Fruit fly (Drosophila melanogaster) whole organism, embryonic: Measurements from ENCODE around the gene CG7945.
A peak's percentile ranks its signal among the peaks of the same experiment; 100 is the strongest.

Source experiments
- Atf3 ChIP-seq: fragments of 200-800 bp; sonication (Bioruptor generic); optimal IDR thresholded peaks from 3 replicates; lab custom pipeline; 2016; ENCODE audit warnings: missing biosample characterization, missing genetic modification characterization
- CG10431 ChIP-seq: fragments of 200-800 bp; sonication (Bioruptor generic); optimal IDR thresholded peaks from 3 replicates; lab custom pipeline; 2018; ENCODE audit warnings: missing biosample characterization, mild to moderate bottlenecking, missing genetic modification characterization
- CG12769 ChIP-seq: fragments of 200-800 bp; sonication (Bioruptor generic); optimal IDR thresholded peaks from 2 replicates; lab custom pipeline; 2019; ENCODE audit warnings: missing biosample characterization, mild to moderate bottlenecking, missing genetic modification characterization, moderate library complexity
- CG15073 ChIP-seq: fragments of 200-800 bp; sonication (Bioruptor generic); optimal IDR thresholded peaks from 2 replicates; lab custom pipeline; 2016; ENCODE audit warnings: missing biosample characterization, missing genetic modification characterization
- CG15269 ChIP-seq: fragments of 200-800 bp; sonication (Bioruptor generic); optimal IDR thresholded peaks from 2 replicates; lab custom pipeline; 2018; ENCODE audit warnings: missing biosample characterization, mild to moderate bottlenecking, missing genetic modification characterization, moderate library complexity
- CG17361 ChIP-seq: fragments of 200-800 bp; sonication (Bioruptor generic); IDR thresholded peaks from 3 replicates; pipeline ENCODE4 v1.3.6; 2022; ENCODE audit warnings: missing biosample characterization, missing genetic modification characterization
- CG31441 ChIP-seq: fragments of 200-800 bp; sonication (Bioruptor generic); IDR thresholded peaks from 2 replicates; pipeline ENCODE4 v1.3.6; 2022; ENCODE audit warnings: missing biosample characterization, missing genetic modification characterization
- CG32767 ChIP-seq: fragments of 200-800 bp; sonication (Bioruptor generic); IDR thresholded peaks from 2 replicates; pipeline ENCODE4 v1.3.6; 2022; ENCODE audit warnings: missing biosample characterization, missing genetic modification characterization
- CG32772 ChIP-seq: fragments of 200-800 bp; sonication (Bioruptor generic); IDR thresholded peaks from 2 replicates; pipeline ENCODE4 v1.3.6; 2022; ENCODE audit warnings: missing biosample characterization, missing genetic modification characterization
- CG4424 ChIP-seq: fragments of 200-800 bp; sonication (Bioruptor generic); optimal IDR thresholded peaks from 3 replicates; lab custom pipeline; 2016; ENCODE audit warnings: missing biosample characterization, missing genetic modification characterization
- CG4617 ChIP-seq: fragments of 200-800 bp; sonication (Bioruptor generic); optimal IDR thresholded peaks from 3 replicates; lab custom pipeline; 2016; ENCODE audit warnings: missing biosample characterization, missing genetic modification characterization, borderline replicate concordance
- CG6254 ChIP-seq: fragments of 200-800 bp; sonication (Bioruptor generic); optimal IDR thresholded peaks from 3 replicates; lab custom pipeline; 2017; ENCODE audit warnings: mild to moderate bottlenecking, missing biosample characterization, missing genetic modification reagents, missing genetic modification characterization
- CG9932 ChIP-seq: fragments of 200-800 bp; sonication (Bioruptor generic); IDR thresholded peaks from 2 replicates; pipeline ENCODE4 v1.3.6; 2022; ENCODE audit warnings: missing biosample characterization, missing genetic modification characterization
- D ChIP-seq, 2 experiments: fragments of 200-800 bp in 1 of 2; fragments of >200 bp in 1 of 2; sonication (Bioruptor generic) in 1 of 2; optimal IDR thresholded peaks; 2 replicates in 1 of 2; 3 replicates in 1 of 2; lab custom pipeline; 2017; ENCODE audit warnings: mild to moderate bottlenecking in 1 of 2, missing biosample characterization in 1 of 2, missing genetic modification characterization in 1 of 2, missing genetic modification reagents in 1 of 2
- Dip2 ChIP-seq: fragments of 200-800 bp; sonication (Bioruptor generic); IDR thresholded peaks from 2 replicates; pipeline ENCODE4 v1.3.6; 2022; ENCODE audit warnings: missing biosample characterization, missing genetic modification characterization
- Dp ChIP-seq: fragments of 200-800 bp; sonication (Bioruptor generic); optimal IDR thresholded peaks from 2 replicates; lab custom pipeline; 2018; ENCODE audit warnings: missing biosample characterization, mild to moderate bottlenecking, missing genetic modification characterization, moderate library complexity
- Ets65A ChIP-seq: fragments of 200-800 bp; sonication (Bioruptor generic); peaks from one replicate; lab custom pipeline; 2016; ENCODE audit warnings: missing biosample characterization, missing genetic modification characterization
- GATAe ChIP-seq: fragments of 200-800 bp; sonication (Bioruptor generic); conservative IDR thresholded peaks from 2 replicates; pipeline ENCODE4 v1.3.6; 2022; ENCODE audit warnings: missing biosample characterization, missing genetic modification characterization
- Gug ChIP-seq: fragments of 200-800 bp; sonication (Bioruptor generic); IDR thresholded peaks from 4 replicates; pipeline ENCODE4 v1.3.6; 2022; ENCODE audit warnings: missing biosample characterization, missing genetic modification characterization
- HHEX ChIP-seq: fragments of 200-800 bp; sonication (Bioruptor generic); optimal IDR thresholded peaks from 3 replicates; lab custom pipeline; 2017; ENCODE audit warnings: missing biosample characterization, mild to moderate bottlenecking, missing genetic modification characterization, missing genetic modification reagents
- Kr ChIP-seq: fragments of 200-800 bp; sonication (Bioruptor generic); optimal IDR thresholded peaks from 2 replicates; lab custom pipeline; 2017; ENCODE audit warnings: missing biosample characterization, mild to moderate bottlenecking, missing genetic modification characterization
- Med ChIP-seq: fragments of 200-800 bp; sonication (Bioruptor generic); peaks from one replicate; lab custom pipeline; 2016; ENCODE audit warnings: missing biosample characterization, missing genetic modification characterization, mild to moderate bottlenecking, inconsistent platforms, moderate library complexity
- Nf-YA ChIP-seq: fragments of 200-800 bp; sonication (Bioruptor generic); IDR thresholded peaks from 2 replicates; pipeline ENCODE4 v1.3.6; 2022; ENCODE audit warnings: missing biosample characterization, missing genetic modification characterization
- Ravus ChIP-seq: fragments of 200-800 bp; sonication (Bioruptor generic); IDR thresholded peaks from 2 replicates; pipeline ENCODE4 v1.3.6; 2022; ENCODE audit warnings: missing biosample characterization, missing genetic modification characterization
- Stat92E ChIP-seq, 3 experiments: fragments of >200 bp in 2 of 3; fragments of 200-800 bp in 1 of 3; sonication (Bioruptor generic) in 1 of 3; optimal IDR thresholded peaks; 2 replicates each; lab custom pipeline; 2017 to 2019; ENCODE audit warnings: missing biosample characterization in 3 of 3, missing genetic modification characterization in 3 of 3, mild to moderate bottlenecking in 1 of 3, moderate library complexity in 1 of 3
- Taf1 ChIP-seq: fragments of 200-800 bp; sonication (Bioruptor generic); IDR thresholded peaks from 2 replicates; pipeline ENCODE4 v1.3.6; 2022; ENCODE audit warnings: missing biosample characterization, missing genetic modification characterization
- ase ChIP-seq: fragments of 200-800 bp; sonication (Bioruptor generic); IDR thresholded peaks from 3 replicates; pipeline ENCODE4 v1.3.6; 2022; ENCODE audit warnings: missing biosample characterization, missing genetic modification characterization
- bsh ChIP-seq, 2 experiments: fragments of 200-800 bp; sonication (Bioruptor generic); optimal IDR thresholded peaks; 2 replicates each; lab custom pipeline; 2017 to 2018; ENCODE audit warnings: mild to moderate bottlenecking in 2 of 2, missing biosample characterization in 2 of 2, missing genetic modification characterization in 2 of 2, moderate library complexity in 1 of 2
- chinmo ChIP-seq: fragments of 200-800 bp; sonication (Bioruptor generic); IDR thresholded peaks from 4 replicates; pipeline ENCODE4 v1.3.6; 2022; ENCODE audit warnings: missing biosample characterization, missing genetic modification characterization; ENCODE audit not compliant: partially characterized antibody
- corto ChIP-seq: fragments of 200-800 bp; sonication (Bioruptor generic); optimal IDR thresholded peaks from 2 replicates; lab custom pipeline; 2016; ENCODE audit warnings: missing biosample characterization, mild to moderate bottlenecking, missing genetic modification characterization, moderate library complexity
- exex ChIP-seq: fragments of 200-800 bp; sonication (Bioruptor generic); optimal IDR thresholded peaks from 4 replicates; lab custom pipeline; 2018; ENCODE audit warnings: missing biosample characterization, mild to moderate bottlenecking, missing genetic modification characterization, moderate library complexity
- grn ChIP-seq: fragments of 200-800 bp; sonication (Bioruptor generic); optimal IDR thresholded peaks from 3 replicates; lab custom pipeline; 2017; ENCODE audit warnings: missing biosample characterization, missing genetic modification characterization
- gsb ChIP-seq: fragments of 200-800 bp; sonication (Bioruptor generic); IDR thresholded peaks from 2 replicates; pipeline ENCODE4 v1.3.6; 2022; ENCODE audit warnings: missing biosample characterization, missing genetic modification characterization
- gsb-n ChIP-seq: fragments of 200-800 bp; sonication (Bioruptor generic); optimal IDR thresholded peaks from 3 replicates; lab custom pipeline; 2018; ENCODE audit warnings: missing biosample characterization, mild to moderate bottlenecking, missing genetic modification characterization
- h ChIP-seq: fragments of >200 bp; optimal IDR thresholded peaks from 2 replicates; lab custom pipeline; 2017
- hb ChIP-seq: fragments of 200-800 bp; sonication (Bioruptor generic); IDR thresholded peaks from 3 replicates; pipeline ENCODE4 v1.3.6; 2022; ENCODE audit warnings: missing biosample characterization, missing genetic modification characterization; ENCODE audit not compliant: partially characterized antibody
- mirr ChIP-seq: fragments of 200-800 bp; sonication (Bioruptor generic); optimal IDR thresholded peaks from 3 replicates; lab custom pipeline; 2018; ENCODE audit warnings: missing biosample characterization, mild to moderate bottlenecking, missing genetic modification characterization
- mld ChIP-seq: fragments of 200-800 bp; sonication (Bioruptor generic); IDR thresholded peaks from 3 replicates; pipeline ENCODE4 v1.3.6; 2022; ENCODE audit warnings: missing biosample characterization, missing genetic modification characterization; ENCODE audit not compliant: partially characterized antibody
- prd ChIP-seq, 3 experiments: fragments of >200 bp in 2 of 3; fragments of 200-800 bp in 1 of 3; sonication (Bioruptor generic) in 1 of 3; optimal IDR thresholded peaks in 2 of 3; IDR thresholded peaks in 1 of 3; 2 replicates in 2 of 3; 3 replicates in 1 of 3; pipeline versions ENCODE4 v1.3.6 to Lab custom; 2017 to 2022; ENCODE audit warnings: missing biosample characterization in 1 of 3, missing genetic modification characterization in 1 of 3
- pros ChIP-seq: fragments of 200-800 bp; sonication (Bioruptor generic); optimal IDR thresholded peaks from 3 replicates; lab custom pipeline; 2019; ENCODE audit warnings: missing biosample characterization, mild to moderate bottlenecking, missing genetic modification characterization, moderate library complexity
- psq ChIP-seq: fragments of 200-800 bp; sonication (Bioruptor generic); optimal IDR thresholded peaks from 2 replicates; lab custom pipeline; 2017; ENCODE audit warnings: missing biosample characterization, missing genetic modification characterization
- sc ChIP-seq, 3 experiments: fragments of >200 bp in 2 of 3; fragments of 200-800 bp in 1 of 3; sonication (Bioruptor generic) in 1 of 3; optimal IDR thresholded peaks; 2 replicates in 2 of 3; 3 replicates in 1 of 3; lab custom pipeline; 2017; ENCODE audit warnings: mild to moderate bottlenecking in 1 of 3, missing biosample characterization in 1 of 3, missing genetic modification characterization in 1 of 3, missing genetic modification reagents in 1 of 3
- sd ChIP-seq: fragments of 200-800 bp; sonication (Bioruptor generic); optimal IDR thresholded peaks from 3 replicates; lab custom pipeline; 2018; ENCODE audit warnings: missing biosample characterization, mild to moderate bottlenecking, missing genetic modification characterization, moderate library complexity
- sens-2 ChIP-seq: fragments of 200-800 bp; sonication (Bioruptor generic); IDR thresholded peaks from 2 replicates; pipeline ENCODE4 v1.3.6; 2022; ENCODE audit warnings: missing biosample characterization, missing genetic modification characterization
- slou ChIP-seq: fragments of 200-800 bp; sonication (Bioruptor generic); optimal IDR thresholded peaks from 3 replicates; lab custom pipeline; 2016; ENCODE audit warnings: missing biosample characterization, missing genetic modification characterization
- sug ChIP-seq: fragments of 200-800 bp; optimal IDR thresholded peaks from 2 replicates; lab custom pipeline; 2019; ENCODE audit warnings: missing biosample characterization, mild to moderate bottlenecking, missing genetic modification characterization, moderate library complexity
- trh ChIP-seq: fragments of 200-800 bp; sonication (Bioruptor generic); optimal IDR thresholded peaks from 2 replicates; lab custom pipeline; 2016; ENCODE audit warnings: missing biosample characterization, missing genetic modification characterization
- wor ChIP-seq: fragments of 200-800 bp; sonication (Bioruptor generic); IDR thresholded peaks from 2 replicates; pipeline ENCODE4 v1.3.6; 2022; ENCODE audit warnings: missing biosample characterization, missing genetic modification characterization

The CG7945 gene

dm6 chr3L:15547187-15547790 lies 23.4 kb upstream of the CG7945 start:
- no peak for TF ChIP-seq Taf1 (GFP tag; lab: Robert Waterston, UW)
- TF ChIP-seq CG32772, result no peak
- TF ChIP-seq Atf3, result no peak
- no peak for TF ChIP-seq CG31441
- TF ChIP-seq mirr (GFP tag; lab: Kevin White, UChicago), result peak; percentile 23
- no peak for TF ChIP-seq Stat92E (GFP tag; optimal IDR thresholded peaks at IDR 0.05; lab: Kevin White, UChicago)
- TF ChIP-seq CG6254, result no peak
- TF ChIP-seq corto (GFP tag; lab: Kevin White, UChicago), result peak; percentile 56
- TF ChIP-seq GATAe (GFP tag; lab: Robert Waterston, UW), result 0 out of 2 replicates have a peak, but pooled peaks have one; percentile 18
- TF ChIP-seq wor (GFP tag; lab: Robert Waterston, UW), result no peak
- TF ChIP-seq Dp (GFP tag; lab: Kevin White, UChicago), result no peak
- peak; percentile 29 for TF ChIP-seq grn
- no peak for TF ChIP-seq Kr
- TF ChIP-seq Gug (GFP tag; lab: Robert Waterston, UW), result no peak
- TF ChIP-seq Nf-YA (GFP tag; lab: Robert Waterston, UW), result no peak
- no peak for TF ChIP-seq CG15073
- no peak for TF ChIP-seq slou (GFP tag; lab: Kevin White, UChicago)
- no peak for TF ChIP-seq ase (GFP tag; lab: Robert Waterston, UW)
- no peak for TF ChIP-seq gsb (GFP tag; lab: Robert Waterston, UW)
- TF ChIP-seq CG12769 (tag; lab: Kevin White, UChicago), result peak; percentile 2
- TF ChIP-seq Ravus, result no peak
- peak; percentile 72 for TF ChIP-seq sug (tag; lab: Kevin White, UChicago)
- TF ChIP-seq exex, result peak; percentile 80
- TF ChIP-seq HHEX (GFP tag; lab: Kevin White, UChicago), result no peak
- TF ChIP-seq chinmo (GFP tag; lab: Robert Waterston, UW), result 0 out of 4 replicates have a peak, but pooled peaks have one; percentile 59
- no peak for TF ChIP-seq sens-2
- no peak for TF ChIP-seq CG9932 (GFP tag; lab: Robert Waterston, UW)
- TF ChIP-seq trh (GFP tag; lab: Kevin White, UChicago), result no peak
- TF ChIP-seq gsb-n (tag; lab: Kevin White, UChicago), result no peak
- no peak for TF ChIP-seq mld (GFP tag; lab: Robert Waterston, UW)
- TF ChIP-seq CG10431 (GFP tag; lab: Kevin White, UChicago), result no peak
- peak; percentile 41 for TF ChIP-seq sd (tag; lab: Kevin White, UChicago)
- TF ChIP-seq CG32767 (GFP tag; lab: Robert Waterston, UW), result no peak
- no peak for TF ChIP-seq hb
- TF ChIP-seq Dip2, result no peak
- TF ChIP-seq h (lab: Kevin White, UChicago), result no peak

DNA sequence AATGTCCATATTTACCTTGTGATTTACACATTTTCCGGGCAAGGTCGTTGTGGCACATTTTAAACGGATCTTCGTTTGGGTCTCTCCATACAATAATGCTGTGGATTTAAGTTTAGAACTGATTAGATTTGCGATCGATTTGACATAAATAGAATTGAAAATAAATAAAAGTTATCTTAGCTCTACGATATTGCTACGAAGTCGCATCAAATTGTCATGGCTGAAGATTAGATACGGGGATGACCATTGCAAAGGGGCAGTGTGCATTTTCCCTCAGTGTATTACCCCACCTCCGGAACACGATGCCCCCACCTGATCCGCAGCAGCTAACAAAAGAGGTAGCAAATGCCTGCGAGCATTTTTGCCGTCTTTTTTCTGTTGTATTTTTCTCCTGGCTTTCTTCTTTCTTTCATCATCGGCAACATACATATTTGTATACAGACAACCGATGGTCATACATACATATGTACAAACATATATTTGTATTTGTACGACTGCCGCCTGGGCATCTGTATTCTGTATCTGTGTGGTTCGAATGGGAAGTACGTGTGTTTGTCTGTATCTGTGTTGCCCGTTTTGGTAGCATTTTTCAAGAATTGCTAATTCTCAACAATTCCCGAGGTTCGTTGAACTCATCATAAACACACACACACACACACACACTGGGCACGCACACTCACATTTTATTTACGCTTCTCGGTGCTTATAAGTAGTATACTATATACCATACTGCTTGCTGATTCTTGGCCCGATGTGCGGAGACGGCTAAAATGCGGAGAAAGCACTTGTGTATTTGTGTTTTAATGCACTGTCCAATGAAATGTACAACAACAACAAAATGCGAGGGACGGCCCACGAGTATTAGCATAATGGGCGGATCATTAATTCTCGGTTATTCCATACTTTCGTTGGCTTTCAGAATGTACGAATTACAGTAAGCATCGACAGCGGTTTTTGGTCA lies 20.8 kb upstream of the CG7945 start:
- TF ChIP-seq bsh (GFP tag; optimal IDR thresholded peaks at IDR 0.05; lab: Kevin White, UChicago), result peak in 1 of 2 experiments; percentile 20
- TF ChIP-seq D (optimal IDR thresholded peaks at IDR 0.05; lab: Kevin White, UChicago), result no peak
- peak; percentile 33 for TF ChIP-seq D (GFP tag; optimal IDR thresholded peaks at IDR 0.05; lab: Kevin White, UChicago)
- TF ChIP-seq Med (GFP tag; lab: Kevin White, UChicago), result peak; percentile 3
- TF ChIP-seq CG17361 (GFP tag; lab: Robert Waterston, UW), result peak; percentile 41; the same call in 2 of the 3 replicates
- TF ChIP-seq prd (optimal IDR thresholded peaks at IDR 0.05; lab: Kevin White, UChicago), result no peak
- peak; percentile 28; the same call in 1 of the 3 replicates for TF ChIP-seq prd (GFP tag; IDR thresholded peaks at IDR 0.05; lab: Robert Waterston, UW)
- peak; percentile 15 for TF ChIP-seq CG4424 (GFP tag; lab: Kevin White, UChicago)
- peak; percentile 12 for TF ChIP-seq pros
- no peak for TF ChIP-seq CG15269 (tag; lab: Kevin White, UChicago)
- TF ChIP-seq Ets65A (GFP tag; lab: Kevin White, UChicago), result peak; percentile 60
- no peak for TF ChIP-seq sc (optimal IDR thresholded peaks at IDR 0.05; lab: Kevin White, UChicago)
- no peak for TF ChIP-seq sc (GFP tag; optimal IDR thresholded peaks at IDR 0.05; lab: Kevin White, UChicago)
- TF ChIP-seq CG4617 (GFP tag; lab: Kevin White, UChicago), result no peak
- TF ChIP-seq psq (GFP tag; lab: Kevin White, UChicago), result no peak
